Worm (Caenorhabditis elegans) whole organism, late embryonic: Measurements from ENCODE around the gene srh-231.
"Not testable (repeated sequence)": the region's sequence is repeated elsewhere in the genome, so short reads cannot be mapped to it uniquely, and the experiment has no call there.

ENCODE experiments used
- F13H6.1 ChIP-seq: sonication (generic microtip); optimal IDR thresholded peaks from 2 replicates; lab custom pipeline; 2016; ENCODE audit warnings: missing genetic modification characterization, missing compliant biosample characterization
- K02D7.2 ChIP-seq: sonication (generic microtip); optimal IDR thresholded peaks from 2 replicates; lab custom pipeline; 2017; ENCODE audit warnings: mild to moderate bottlenecking, missing genetic modification characterization, missing compliant biosample characterization
- T23F11.4 ChIP-seq: fragments of 200-800 bp; sonication (Bioruptor generic); optimal IDR thresholded peaks from 2 replicates; lab custom pipeline; 2018; ENCODE audit warnings: mild to moderate bottlenecking, missing genetic modification characterization, missing compliant biosample characterization
- ceh-14 ChIP-seq: sonication (generic microtip); optimal IDR thresholded peaks from 2 replicates; lab custom pipeline; 2016; ENCODE audit warnings: missing genotype, missing genetic modification characterization, missing compliant biosample characterization
- ceh-19 ChIP-seq: fragments of 200-800 bp; sonication (Bioruptor generic); optimal IDR thresholded peaks from 2 replicates; lab custom pipeline; 2018; ENCODE audit warnings: mild to moderate bottlenecking, missing genetic modification characterization, missing compliant biosample characterization
- ceh-24 ChIP-seq: sonication (generic microtip); optimal IDR thresholded peaks from 2 replicates; lab custom pipeline; 2016; ENCODE audit warnings: mild to moderate bottlenecking, missing genetic modification characterization, missing compliant biosample characterization
- ceh-31 ChIP-seq: sonication (generic microtip); optimal IDR thresholded peaks from 2 replicates; lab custom pipeline; 2016; ENCODE audit warnings: missing genetic modification characterization, missing compliant biosample characterization
- ceh-34 ChIP-seq: sonication (generic microtip); optimal IDR thresholded peaks from 2 replicates; lab custom pipeline; 2016; ENCODE audit warnings: mild to moderate bottlenecking, missing genetic modification characterization, missing compliant biosample characterization
- ceh-48 ChIP-seq: sonication (generic microtip); optimal IDR thresholded peaks from 2 replicates; lab custom pipeline; 2016; ENCODE audit warnings: missing genetic modification characterization, inconsistent platforms, missing compliant biosample characterization
- ceh-6 ChIP-seq: fragments of 200-800 bp; sonication (Bioruptor generic); optimal IDR thresholded peaks from 2 replicates; lab custom pipeline; 2018; ENCODE audit warnings: mild to moderate bottlenecking, missing genetic modification characterization, missing compliant biosample characterization
- ceh-9 ChIP-seq: sonication (generic microtip); optimal IDR thresholded peaks from 2 replicates; lab custom pipeline; 2016; ENCODE audit warnings: mild to moderate bottlenecking, missing genetic modification characterization, inconsistent platforms, missing compliant biosample characterization
- eyg-1 ChIP-seq: sonication (generic microtip); optimal IDR thresholded peaks from 2 replicates; lab custom pipeline; 2016; ENCODE audit warnings: missing genotype, missing genetic modification characterization, missing compliant biosample characterization
- fax-1 ChIP-seq: sonication (generic microtip); optimal IDR thresholded peaks from 2 replicates; lab custom pipeline; 2016; ENCODE audit warnings: missing genotype, missing genetic modification characterization, missing compliant biosample characterization
- fkh-10 ChIP-seq: fragments of 150-350 bp; optimal IDR thresholded peaks from 2 replicates; lab custom pipeline; 2014; ENCODE audit warnings: missing biosample characterization, missing genetic modification reagents, missing genetic modification characterization
- gmeb-2 ChIP-seq: sonication (generic microtip); optimal IDR thresholded peaks from 2 replicates; lab custom pipeline; 2016; ENCODE audit warnings: missing genetic modification characterization, inconsistent platforms, missing compliant biosample characterization
- hlh-15 ChIP-seq: sonication (generic microtip); optimal IDR thresholded peaks from 2 replicates; lab custom pipeline; 2016; ENCODE audit warnings: missing genetic modification characterization, missing compliant biosample characterization
- hlh-30 ChIP-seq: sonication (generic microtip); optimal IDR thresholded peaks from 2 replicates; lab custom pipeline; 2017; ENCODE audit warnings: antibody characterized with exemption, missing genetic modification characterization, missing compliant biosample characterization; ENCODE audit not compliant: insufficient read depth
- lin-11 ChIP-seq: fragments of 200-800 bp; sonication (Bioruptor generic); optimal IDR thresholded peaks from 2 replicates; lab custom pipeline; 2018; ENCODE audit warnings: mild to moderate bottlenecking, missing genetic modification characterization, missing compliant biosample characterization
- mec-3 ChIP-seq: sonication (generic microtip); optimal IDR thresholded peaks from 2 replicates; lab custom pipeline; 2016; ENCODE audit warnings: borderline replicate concordance, missing genetic modification characterization, missing compliant biosample characterization
- nfya-1 ChIP-seq: sonication (generic microtip); optimal IDR thresholded peaks from 2 replicates; lab custom pipeline; 2017; ENCODE audit warnings: missing genetic modification characterization, mild to moderate bottlenecking, missing compliant biosample characterization, antibody characterized with exemption, moderate library complexity
- nhr-11 ChIP-seq: fragments of 150-350 bp; optimal IDR thresholded peaks from 2 replicates; lab custom pipeline; 2014; ENCODE audit warnings: missing biosample characterization, missing genetic modification characterization
- npax-4 ChIP-seq: sonication (generic microtip); optimal IDR thresholded peaks from 2 replicates; lab custom pipeline; 2016; ENCODE audit warnings: missing genetic modification characterization, missing compliant biosample characterization
- odd-2 ChIP-seq: sonication (generic microtip); optimal IDR thresholded peaks from 2 replicates; lab custom pipeline; 2017; ENCODE audit warnings: antibody characterized with exemption, mild to moderate bottlenecking, missing genetic modification characterization, missing compliant biosample characterization
- pha-2 ChIP-seq: sonication (generic microtip); optimal IDR thresholded peaks from 2 replicates; lab custom pipeline; 2017; ENCODE audit warnings: mild to moderate bottlenecking, missing genetic modification characterization, missing compliant biosample characterization
- pha-4 ChIP-seq: fragments of 150-350 bp; optimal IDR thresholded peaks from 2 replicates; lab custom pipeline; 2018; ENCODE audit warnings: missing biosample characterization, missing genetic modification reagents, missing genetic modification characterization
- pqm-1 ChIP-seq: sonication (generic microtip); optimal IDR thresholded peaks from 2 replicates; lab custom pipeline; 2016; ENCODE audit warnings: missing genetic modification characterization, missing compliant biosample characterization
- ref-2 ChIP-seq: sonication (generic microtip); optimal IDR thresholded peaks from 2 replicates; lab custom pipeline; 2016; ENCODE audit warnings: missing genetic modification characterization, missing compliant biosample characterization
- rnt-1 ChIP-seq: sonication (generic microtip); optimal IDR thresholded peaks from 2 replicates; lab custom pipeline; 2016; ENCODE audit warnings: missing genetic modification characterization, missing compliant biosample characterization
- sox-2 ChIP-seq: fragments of 200-800 bp; sonication (Bioruptor generic); IDR thresholded peaks from 2 replicates; pipeline ENCODE4 v1.3.6; 2022; ENCODE audit warnings: missing genetic modification reagents, missing genetic modification characterization, missing compliant biosample characterization
- tbx-2 ChIP-seq: sonication (generic microtip); optimal IDR thresholded peaks from 2 replicates; lab custom pipeline; 2016; ENCODE audit warnings: missing genetic modification characterization, missing compliant biosample characterization
- tbx-7 ChIP-seq: sonication (generic microtip); optimal IDR thresholded peaks from 2 replicates; lab custom pipeline; 2016; ENCODE audit warnings: missing genotype, missing genetic modification characterization, missing compliant biosample characterization
- unc-3 ChIP-seq, 2 experiments: fragments of 200-800 bp in 1 of 2; sonication (Bioruptor generic) in 1 of 2; sonication (generic microtip) in 1 of 2; conservative IDR thresholded peaks in 1 of 2; optimal IDR thresholded peaks in 1 of 2; 2 replicates each; pipeline versions ENCODE4 v1.3.6 to Lab custom; 2016 to 2022; ENCODE audit warnings: missing compliant biosample characterization in 2 of 2, missing genetic modification characterization in 2 of 2, missing genetic modification reagents in 1 of 2
- unc-55 ChIP-seq: sonication (generic microtip); optimal IDR thresholded peaks from 2 replicates; lab custom pipeline; 2017; ENCODE audit warnings: missing biosample characterization, missing genetic modification reagents, missing genetic modification characterization
- unc-86 ChIP-seq: sonication (generic microtip); optimal IDR thresholded peaks from 2 replicates; lab custom pipeline; 2016; ENCODE audit warnings: missing genetic modification characterization, missing compliant biosample characterization
- zip-5 ChIP-seq: sonication (generic microtip); optimal IDR thresholded peaks from 2 replicates; lab custom pipeline; 2016; ENCODE audit warnings: missing genetic modification characterization, missing compliant biosample characterization
- ztf-16 ChIP-seq: sonication (generic microtip); optimal IDR thresholded peaks from 2 replicates; lab custom pipeline; 2017; ENCODE audit warnings: missing genetic modification characterization, missing compliant biosample characterization

Gene srh-231

DNA sequence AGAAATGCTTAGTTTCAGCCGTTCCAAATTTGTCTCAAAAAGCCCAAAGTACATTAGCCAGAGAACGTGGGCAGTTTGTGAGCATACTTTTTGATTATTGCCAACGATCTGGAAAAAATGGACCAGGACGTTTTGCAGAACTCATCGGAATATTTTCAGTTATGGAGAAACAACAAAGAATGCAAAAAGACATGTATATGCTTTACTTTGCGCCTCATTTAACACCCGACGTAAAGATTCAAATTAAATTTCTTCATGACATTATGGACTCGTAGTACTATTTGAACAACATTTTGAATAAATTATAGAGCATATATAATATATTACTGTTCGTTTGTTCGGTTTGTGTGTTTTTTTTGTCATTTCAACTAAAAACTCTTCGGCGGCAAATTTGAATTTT lies 8.5 kb downstream of the srh-231 start, which contains the start of gene srh-244:
srh-244 (plus strand) TSS at position 301 of the 400 bp plus-strand sequence.
- TF ChIP-seq ceh-48 = no peak
- TF ChIP-seq T23F11.4 = no peak
- no peak for TF ChIP-seq unc-55 (GFP tag; lab: Kevin White, UChicago)
- TF ChIP-seq fax-1 = no peak
- no peak for TF ChIP-seq ref-2 (tag; lab: Kevin White, UChicago)
- no peak for TF ChIP-seq ceh-6 (GFP tag; lab: Kevin White, UChicago)

DNA sequence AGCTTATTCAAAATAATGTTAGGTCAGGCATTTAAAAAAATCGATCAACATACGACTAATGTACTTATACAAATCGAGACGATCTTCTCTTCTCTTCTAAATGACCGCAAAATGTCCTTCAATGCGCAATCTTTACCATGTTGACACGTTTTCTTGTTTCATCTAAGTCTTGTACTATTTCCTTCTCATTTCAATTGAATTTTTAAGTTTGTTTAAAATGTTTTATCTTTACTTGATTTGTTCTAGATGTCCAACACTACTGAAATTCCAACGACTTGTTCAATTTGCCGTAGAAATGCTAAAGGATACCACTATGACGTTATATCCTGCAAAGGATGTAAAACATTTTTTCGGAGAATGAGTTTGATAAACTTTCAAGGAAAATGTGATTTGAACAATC lies 10.1 kb downstream of the srh-231 start, which contains the start of the genes nhr-263 and nhr-148:
nhr-263 (minus strand) TSS at position 101 of the 400 bp plus-strand sequence.
nhr-148 (plus strand) TSS at position 215 of the 400 bp plus-strand sequence.
- no peak for TF ChIP-seq ceh-6 (GFP tag; lab: Kevin White, UChicago)
- no peak for TF ChIP-seq fkh-10 (GFP tag; lab: Kevin White, UChicago)
- no peak for TF ChIP-seq unc-3 (GFP tag; conservative IDR thresholded peaks at IDR 0.05; lab: Robert Waterston, UW)
- no peak for TF ChIP-seq unc-3 (tag; optimal IDR thresholded peaks at IDR 0.05; lab: Kevin White, UChicago)
- TF ChIP-seq ceh-19 (GFP tag; lab: Kevin White, UChicago) = no peak
- TF ChIP-seq, all 69 proteins: peak for 0

DNA sequence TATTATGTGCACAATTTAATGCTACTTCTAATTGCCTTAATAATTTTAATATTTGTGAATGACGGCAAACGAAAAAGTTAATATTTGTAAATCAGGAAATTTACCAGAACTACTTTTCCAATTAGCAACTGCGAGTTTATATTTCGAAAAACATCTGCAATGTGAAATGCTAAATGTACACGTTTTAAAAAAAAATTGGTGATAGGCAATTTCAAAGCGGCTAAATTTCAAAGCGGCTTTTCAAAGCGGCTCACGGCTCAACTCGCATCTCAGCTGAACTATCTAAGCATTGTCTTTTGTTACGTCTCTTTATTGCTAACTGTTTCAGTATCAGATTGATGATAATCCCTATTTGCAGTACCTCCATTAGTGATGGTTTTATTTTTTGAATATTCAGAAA lies 12.2 kb downstream of the srh-231 start, which contains the start of gene srh-187:
srh-187 (minus strand) TSS at position 101 of the 400 bp plus-strand sequence.
- TF ChIP-seq odd-2 (no peak), pqm-1 (no peak), hlh-30 (tag; lab: Kevin White, UChicago) (no peak), sox-2 (GFP tag; lab: Robert Waterston, UW) (no peak), ceh-31 (tag; lab: Kevin White, UChicago) (no peak), ceh-24 (tag; lab: Kevin White, UChicago) (no peak), tbx-7 (tag; lab: Kevin White, UChicago) (no peak), lin-11 (tag; lab: Kevin White, UChicago) (no peak), pha-2 (tag; lab: Kevin White, UChicago) (no peak), ceh-34 (tag; lab: Kevin White, UChicago) (no peak), eyg-1 (tag; lab: Kevin White, UChicago) (no peak), fax-1 (no peak), hlh-15 (no peak), ceh-14 (tag; lab: Kevin White, UChicago) (no peak), T23F11.4 (no peak), ceh-9 (tag; lab: Kevin White, UChicago) (no peak), rnt-1 (tag; lab: Kevin White, UChicago) (no peak), npax-4 (tag; lab: Kevin White, UChicago) (no peak), F13H6.1 (tag; lab: Kevin White, UChicago) (no peak), zip-5 (tag; lab: Kevin White, UChicago) (no peak)

DNA sequence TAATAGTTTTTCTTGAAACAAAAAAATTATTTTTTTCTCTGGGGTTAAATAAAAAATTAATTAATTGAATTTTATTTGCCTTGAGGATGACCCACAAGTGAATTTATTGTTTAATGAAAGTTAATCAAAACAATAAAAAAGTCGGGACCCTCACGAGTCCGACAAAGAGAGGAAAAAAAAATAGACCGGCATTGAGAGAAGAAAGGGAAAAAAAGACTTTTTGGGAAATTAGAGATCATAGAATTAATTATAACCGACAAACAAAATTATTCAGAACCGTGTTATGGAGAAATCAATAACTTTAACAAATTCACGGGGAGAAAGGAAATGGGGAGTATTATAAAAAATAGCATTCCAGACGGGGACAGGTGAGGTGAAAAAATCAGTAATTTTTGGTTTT lies 14.8 kb downstream of the srh-231 start, which contains the start of gene F10G2.7:
F10G2.7 (minus strand) TSS at position 101 of the 400 bp plus-strand sequence.
- not testable (repeated sequence) for TF ChIP-seq pha-4 (tag; lab: Kevin White, UChicago); unc-3 (GFP tag; conservative IDR thresholded peaks at IDR 0.05; lab: Robert Waterston, UW); unc-3 (tag; optimal IDR thresholded peaks at IDR 0.05; lab: Kevin White, UChicago); nhr-11 (tag; lab: Kevin White, UChicago)

DNA sequence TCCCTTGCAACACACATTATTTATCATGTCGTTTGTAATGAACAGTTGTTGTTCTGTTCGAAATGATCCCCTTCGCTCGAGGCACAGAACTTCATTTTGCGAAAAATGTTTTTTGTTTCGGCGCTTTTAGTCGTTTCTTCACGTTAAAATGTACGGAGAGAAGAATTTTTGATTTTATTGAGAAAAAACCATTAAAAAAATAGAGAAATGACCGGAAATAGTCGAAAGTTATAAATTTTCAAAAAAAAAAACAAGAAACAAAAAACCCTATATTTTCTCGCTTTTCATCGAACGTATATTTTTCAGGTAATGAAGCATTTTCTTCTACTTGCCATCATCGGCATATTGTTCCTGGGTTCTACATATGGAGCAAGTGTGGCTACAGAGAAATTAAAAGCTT lies 19.8 kb downstream of the srh-231 start, which contains the start of gene F10G2.1:
F10G2.1 (plus strand) TSS at position 301 of the 400 bp plus-strand sequence.
- TF ChIP-seq tbx-2 (tag; lab: Kevin White, UChicago) = no peak
- no peak for TF ChIP-seq unc-86 (tag; lab: Kevin White, UChicago)
- no peak for TF ChIP-seq hlh-15
- TF ChIP-seq ceh-14 (tag; lab: Kevin White, UChicago) = no peak
- no peak for TF ChIP-seq ztf-16
- no peak for TF ChIP-seq nfya-1 (tag; lab: Kevin White, UChicago)
- no peak for TF ChIP-seq K02D7.2 (tag; lab: Kevin White, UChicago)
- no peak for TF ChIP-seq mec-3 (tag; lab: Kevin White, UChicago)
- TF ChIP-seq gmeb-2 = no peak
